Worm (Caenorhabditis elegans): ENCODE results near the gene rps-13.

Gene rps-13

DNA sequence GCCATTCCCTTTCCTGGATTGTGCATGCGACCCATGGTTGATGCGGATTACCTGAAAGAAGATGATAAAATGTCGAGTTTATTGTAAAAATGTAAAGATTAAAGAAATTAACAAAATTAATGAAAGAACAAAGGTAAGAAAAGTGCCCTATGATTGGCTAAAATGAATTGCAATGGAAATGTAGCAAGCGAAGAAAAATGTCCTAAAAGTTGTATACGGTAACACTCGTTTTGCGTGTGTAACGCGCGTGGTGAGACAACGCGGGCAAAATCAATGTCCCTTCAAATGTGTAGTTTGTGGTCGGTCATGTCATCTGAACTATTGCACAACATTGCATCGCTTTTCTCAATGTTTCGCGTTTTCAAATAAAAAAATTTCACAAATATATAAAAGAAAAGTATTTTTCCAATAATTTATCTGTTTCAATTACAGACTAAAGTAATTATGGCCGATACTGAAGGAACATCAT, at the start of gene rps-13, which contains the start of gene nfx-1 (continued):
- TF ChIP-seq daf-12 (tag; optimal IDR thresholded peaks at IDR 0.05) (no peak), hlh-30 (tag; optimal IDR thresholded peaks at IDR 0.05; ENCODE audit: insufficient read depth) (peak; percentile 93), php-3 (GFP tag; IDR thresholded peaks at IDR 0.05) (no peak), nhr-41 (GFP tag; IDR thresholded peaks at IDR 0.05) (no peak), spr-1 (tag; optimal IDR thresholded peaks at IDR 0.05) (no peak), lin-29 (GFP tag; IDR thresholded peaks at IDR 0.05) (no peak), nhr-25 (tag; optimal IDR thresholded peaks at IDR 0.05; ENCODE audit: borderline replicate concordance, insufficient read depth) (peak; percentile 68), arid-1 (GFP tag; conservative IDR thresholded peaks at IDR 0.05) (peak; percentile 65; the same call in 1 of the 2 replicates), ZK546.5 (tag; optimal IDR thresholded peaks at IDR 0.05) (no peak), ama-1 (optimal IDR thresholded peaks at IDR 0.05) (no peak), nhr-237 (tag; optimal IDR thresholded peaks at IDR 0.05) (no peak), snpc-4 (tag; optimal IDR thresholded peaks at IDR 0.05) (no peak), ceh-44 (GFP tag; IDR thresholded peaks at IDR 0.05) (no peak), nhr-6 (tag; optimal IDR thresholded peaks at IDR 0.05) (peak; percentile 69), pqm-1 (tag; optimal IDR thresholded peaks at IDR 0.05) (peak; percentile 2), dmd-8 (GFP tag; IDR thresholded peaks at IDR 0.05) (no peak), F37D6.2 (tag; optimal IDR thresholded peaks at IDR 0.05) (peak; percentile 10), mdt-29 (GFP tag; IDR thresholded peaks at IDR 0.05) (no peak), R02D3.7 (tag; optimal IDR thresholded peaks at IDR 0.05) (no peak), F49E8.2 (tag; optimal IDR thresholded peaks at IDR 0.05; ENCODE audit: borderline replicate concordance) (no peak), jun-1 (tag; optimal IDR thresholded peaks at IDR 0.05) (no peak), ZK337.2 (GFP tag; IDR thresholded peaks at IDR 0.05) (no peak), lin-38 (GFP tag; IDR thresholded peaks at IDR 0.05) (peak; percentile 57), zfp-3 (GFP tag; conservative IDR thresholded peaks at IDR 0.05) (no peak), Y5F2A.4 (GFP tag; optimal IDR thresholded peaks at IDR 0.05) (no peak), dmd-9 (GFP tag; IDR thresholded peaks at IDR 0.05) (no peak), zag-1 (tag; optimal IDR thresholded peaks at IDR 0.05) (no peak), daf-19 (GFP tag; conservative IDR thresholded peaks at IDR 0.05) (no peak), nhr-48 (tag; optimal IDR thresholded peaks at IDR 0.05) (no peak), hif-1 (tag; optimal IDR thresholded peaks at IDR 0.05) (peak in 1 of 2 experiments; percentile 81), attf-4 (tag; optimal IDR thresholded peaks at IDR 0.05) (no peak), sdz-12 (GFP tag; optimal IDR thresholded peaks at IDR 0.05) (no peak), mxl-3 (GFP tag; optimal IDR thresholded peaks at IDR 0.05) (peak; percentile 43), lin-1 (GFP tag; IDR thresholded peaks at IDR 0.05) (no peak), lin-39 (tag; optimal IDR thresholded peaks at IDR 0.05) (no peak), F44E2.7 (GFP tag; IDR thresholded peaks at IDR 0.05) (no peak), T26A8.4 (GFP tag; IDR thresholded peaks at IDR 0.05) (no peak), saeg-2 (GFP tag; IDR thresholded peaks at IDR 0.05) (no peak), Y105C5A.15 (GFP tag; IDR thresholded peaks at IDR 0.05) (no peak), aly-2 (tag; optimal IDR thresholded peaks at IDR 0.05) (no peak), snpc-1.2 (GFP tag; IDR thresholded peaks at IDR 0.05) (no peak), dpl-1 (GFP tag; optimal IDR thresholded peaks at IDR 0.05) (peak; percentile 73), unc-130 (GFP tag; optimal IDR thresholded peaks at IDR 0.05) (peak; percentile 54), madf-5 (GFP tag; IDR thresholded peaks at IDR 0.05) (no peak), duxl-1 (tag; optimal IDR thresholded peaks at IDR 0.05; ENCODE audit: poor library complexity) (no peak), mxl-2 (GFP tag; conservative IDR thresholded peaks at IDR 0.05) (no peak), tra-1 (GFP tag; IDR thresholded peaks at IDR 0.05) (no peak), lsy-2 (tag; optimal IDR thresholded peaks at IDR 0.05) (peak; percentile 96 to 99), ceh-28 (tag; optimal IDR thresholded peaks at IDR 0.05) (peak; percentile 12), F26F4.8 (GFP tag; conservative IDR thresholded peaks at IDR 0.05) (no peak), ceh-20 (GFP tag; IDR thresholded peaks at IDR 0.05) (no peak)
